Worm (Caenorhabditis elegans): ENCODE results near the gene acy-3.

- TF ChIP-seq unc-86 (tag; optimal IDR thresholded peaks at IDR 0.05), result no peak
- TF ChIP-seq ama-1 (optimal IDR thresholded peaks at IDR 0.05), result no peak
- TF ChIP-seq ztf-16 (tag; optimal IDR thresholded peaks at IDR 0.05), result no peak
- TF ChIP-seq ets-4 (tag; optimal IDR thresholded peaks at IDR 0.05), result no peak
- TF ChIP-seq ceh-48 (tag; optimal IDR thresholded peaks at IDR 0.05), result no peak
- no peak for TF ChIP-seq pqm-1 (tag; optimal IDR thresholded peaks at IDR 0.05)
- TF ChIP-seq hlh-30 (tag; optimal IDR thresholded peaks at IDR 0.05; ENCODE audit: insufficient read depth), result no peak
- TF ChIP-seq pha-4 (tag; optimal IDR thresholded peaks at IDR 0.05), result no peak
- TF ChIP-seq ceh-18 (tag; optimal IDR thresholded peaks at IDR 0.05), result no peak
- TF ChIP-seq pag-3 (tag; optimal IDR thresholded peaks at IDR 0.05; ENCODE audit: borderline replicate concordance), result no peak
- no peak for TF ChIP-seq T23F11.4 (GFP tag; optimal IDR thresholded peaks at IDR 0.05)
- TF ChIP-seq nfya-1 (tag; optimal IDR thresholded peaks at IDR 0.05), result no peak
- no peak for TF ChIP-seq hlh-15 (tag; optimal IDR thresholded peaks at IDR 0.05)
- no peak for TF ChIP-seq pat-9 (tag; optimal IDR thresholded peaks at IDR 0.05)
Measured at ce11 chrIII:3764584-3764983, 21.7 kb downstream of the acy-3 start.
